Fruit fly (Drosophila melanogaster) whole organism, wandering third instar larva: ENCODE measurements around the gene CG1910.

Source experiments
- Abd-B ChIP-seq: fragments of >200 bp; optimal IDR thresholded peaks from 2 replicates; lab custom pipeline; 2017; ENCODE audit warnings: missing biosample characterization, missing genetic modification characterization
- CG32264 ChIP-seq: fragments of 200-800 bp; sonication (Bioruptor generic); optimal IDR thresholded peaks from 2 replicates; lab custom pipeline; 2016; ENCODE audit warnings: missing biosample characterization, missing genetic modification characterization
- CG9705 ChIP-seq: fragments of 200-800 bp; sonication (Bioruptor generic); optimal IDR thresholded peaks from 2 replicates; lab custom pipeline; 2018; ENCODE audit warnings: missing biosample characterization, mild to moderate bottlenecking, missing genetic modification characterization
- CrebA ChIP-seq: fragments of 200-800 bp; sonication (Bioruptor generic); optimal IDR thresholded peaks from 2 replicates; lab custom pipeline; 2016; ENCODE audit warnings: missing biosample characterization, mild to moderate bottlenecking, missing genetic modification characterization, borderline replicate concordance
- Dfd ChIP-seq: fragments of >200 bp; optimal IDR thresholded peaks from 2 replicates; lab custom pipeline; 2017; ENCODE audit warnings: missing biosample characterization, missing genetic modification characterization
- Dif ChIP-seq: fragments of 200-275, 200-300 bp; sonication (Bioruptor generic); optimal IDR thresholded peaks from 2 replicates; lab custom pipeline; 2018; ENCODE audit warnings: missing biosample characterization, missing genetic modification characterization; ENCODE audit not compliant: partially characterized antibody
- GATAd ChIP-seq: sonication (Bioruptor generic); optimal IDR thresholded peaks from 2 replicates; lab custom pipeline; 2016; ENCODE audit warnings: missing biosample characterization, missing genetic modification characterization
- HLH106 ChIP-seq: fragments of 200-800 bp; optimal IDR thresholded peaks from 3 replicates; lab custom pipeline; 2019; ENCODE audit warnings: missing biosample characterization, mild to moderate bottlenecking, missing genetic modification characterization, moderate library complexity
- Hnf4 ChIP-seq: fragments of 200-800 bp; sonication (Bioruptor generic); optimal IDR thresholded peaks from 2 replicates; lab custom pipeline; 2016; ENCODE audit warnings: missing biosample characterization, mild to moderate bottlenecking, missing genetic modification characterization
- Hr78 ChIP-seq: fragments of >200 bp; optimal IDR thresholded peaks from 2 replicates; lab custom pipeline; 2017; ENCODE audit warnings: missing biosample characterization, missing genetic modification characterization
- Hr83 ChIP-seq: fragments of 200-300 bp; sonication (Bioruptor generic); optimal IDR thresholded peaks from 2 replicates; lab custom pipeline; 2016; ENCODE audit warnings: missing biosample characterization, mild to moderate bottlenecking, missing genetic modification characterization, moderate library complexity; ENCODE audit not compliant: poor library complexity, severe bottlenecking
- Jra ChIP-seq: sonication (Bioruptor generic); optimal IDR thresholded peaks from 2 replicates; lab custom pipeline; 2016; ENCODE audit warnings: missing biosample characterization, missing genetic modification characterization
- Mio ChIP-seq: sonication (Bioruptor generic); optimal IDR thresholded peaks from 2 replicates; lab custom pipeline; 2016; ENCODE audit warnings: missing biosample characterization, missing genetic modification characterization
- Myc ChIP-seq: fragments of >200 bp; optimal IDR thresholded peaks from 2 replicates; lab custom pipeline; 2017
- N ChIP-seq: fragments of >200 bp; optimal IDR thresholded peaks from 2 replicates; lab custom pipeline; 2018; ENCODE audit warnings: missing biosample characterization, missing external identifiers, missing genetic modification characterization
- OdsH ChIP-seq: fragments of 200-800 bp; sonication (Bioruptor generic); optimal IDR thresholded peaks from 2 replicates; lab custom pipeline; 2016; ENCODE audit warnings: missing biosample characterization, mild to moderate bottlenecking, missing genetic modification characterization
- Rel ChIP-seq, 2 experiments: fragments of 200-800 bp; sonication (Bioruptor generic) in 1 of 2; optimal IDR thresholded peaks; 2 replicates in 1 of 2; 3 replicates in 1 of 2; lab custom pipeline; 2016 to 2019; ENCODE audit warnings: mild to moderate bottlenecking in 2 of 2, missing biosample characterization in 2 of 2, missing genetic modification characterization in 2 of 2, moderate library complexity in 1 of 2
- Sp1 ChIP-seq: fragments of 200-800 bp; sonication (Bioruptor generic); optimal IDR thresholded peaks from 3 replicates; lab custom pipeline; 2019; ENCODE audit warnings: missing biosample characterization, mild to moderate bottlenecking, missing genetic modification characterization, moderate library complexity
- Vsx2 ChIP-seq: fragments of 200-300, 225-300 bp; sonication (Bioruptor generic); optimal IDR thresholded peaks from 2 replicates; lab custom pipeline; 2018; ENCODE audit warnings: missing biosample characterization, missing genetic modification characterization; ENCODE audit not compliant: partially characterized antibody
- br ChIP-seq: fragments of 200-800 bp; sonication (Bioruptor generic); optimal IDR thresholded peaks from 2 replicates; lab custom pipeline; 2016; ENCODE audit warnings: missing biosample characterization, missing genetic modification characterization
- brk ChIP-seq: fragments of 200-800 bp; sonication (Bioruptor generic); optimal IDR thresholded peaks from 2 replicates; lab custom pipeline; 2016; ENCODE audit warnings: missing biosample characterization, mild to moderate bottlenecking, missing genetic modification characterization
- dl ChIP-seq, 2 experiments: fragments of 175-275, 200-275 bp in 1 of 2; fragments of 200-275 bp in 1 of 2; sonication (Bioruptor generic); optimal IDR thresholded peaks; lab custom pipeline; 2018; ENCODE audit warnings: mild to moderate bottlenecking in 2 of 2, missing biosample characterization in 2 of 2, missing genetic modification characterization in 2 of 2, moderate library complexity in 2 of 2; ENCODE audit not compliant: partially characterized antibody in 2 of 2, insufficient read depth in 1 of 2
- dmrt93B ChIP-seq: fragments of 200-800 bp; sonication (Bioruptor generic); optimal IDR thresholded peaks from 2 replicates; lab custom pipeline; 2018; ENCODE audit warnings: missing biosample characterization, mild to moderate bottlenecking, missing genetic modification characterization
- dsf ChIP-seq: sonication (Bioruptor generic); optimal IDR thresholded peaks from 2 replicates; lab custom pipeline; 2016; ENCODE audit warnings: missing biosample characterization, missing genetic modification characterization, borderline replicate concordance
- ey ChIP-seq: fragments of 200-800 bp; sonication (Bioruptor generic); optimal IDR thresholded peaks from 2 replicates; lab custom pipeline; 2016; ENCODE audit warnings: missing biosample characterization, missing genetic modification characterization
- foxo ChIP-seq, 2 experiments: fragments of 200-800 bp; sonication (Bioruptor generic); optimal IDR thresholded peaks; 2 replicates in 1 of 2; 3 replicates in 1 of 2; lab custom pipeline; 2016 to 2017; ENCODE audit warnings: missing biosample characterization in 2 of 2, missing genetic modification characterization in 2 of 2
- fru ChIP-seq: fragments of 200-800 bp; sonication (Bioruptor generic); optimal IDR thresholded peaks from 3 replicates; lab custom pipeline; 2016; ENCODE audit warnings: missing biosample characterization, mild to moderate bottlenecking, missing genetic modification characterization
- h ChIP-seq: fragments of 200-800 bp; sonication (Bioruptor generic); optimal IDR thresholded peaks from 3 replicates; lab custom pipeline; 2016; ENCODE audit warnings: missing biosample characterization, mild to moderate bottlenecking, missing genetic modification characterization
- jim ChIP-seq: fragments of 175-275, 200-325 bp; sonication (Bioruptor generic); optimal IDR thresholded peaks from 2 replicates; lab custom pipeline; 2016; ENCODE audit warnings: missing biosample characterization, mild to moderate bottlenecking, missing genetic modification characterization
- lola ChIP-seq: fragments of >200 bp; optimal IDR thresholded peaks from 2 replicates; lab custom pipeline; 2017; ENCODE audit warnings: missing biosample characterization, missing genetic modification characterization
- pan ChIP-seq: fragments of >200 bp; optimal IDR thresholded peaks from 2 replicates; lab custom pipeline; 2017
- psq ChIP-seq: fragments of 200-800 bp; sonication (Bioruptor generic); optimal IDR thresholded peaks from 3 replicates; lab custom pipeline; 2017; ENCODE audit warnings: missing biosample characterization, mild to moderate bottlenecking, missing genetic modification characterization, moderate library complexity
- rgr ChIP-seq: fragments of 200-800 bp; sonication (Bioruptor generic); optimal IDR thresholded peaks from 3 replicates; lab custom pipeline; 2016; ENCODE audit warnings: missing biosample characterization, mild to moderate bottlenecking, missing genetic modification characterization
- sage ChIP-seq: fragments of 200-800 bp; sonication (Bioruptor generic); optimal IDR thresholded peaks from 2 replicates; lab custom pipeline; 2016; ENCODE audit warnings: missing biosample characterization, mild to moderate bottlenecking, missing genetic modification characterization
- sv ChIP-seq: fragments of 200-800 bp; sonication (Bioruptor generic); optimal IDR thresholded peaks from 3 replicates; lab custom pipeline; 2016; ENCODE audit warnings: missing biosample characterization, missing genetic modification characterization
- tai ChIP-seq: sonication (Bioruptor generic); optimal IDR thresholded peaks from 2 replicates; lab custom pipeline; 2016; ENCODE audit warnings: missing biosample characterization, missing genetic modification characterization
- usp ChIP-seq: fragments of >200 bp; optimal IDR thresholded peaks from 2 replicates; lab custom pipeline; 2017; ENCODE audit warnings: missing biosample characterization, missing genetic modification characterization
- woc ChIP-seq: sonication (Bioruptor generic); optimal IDR thresholded peaks from 2 replicates; lab custom pipeline; 2016; ENCODE audit warnings: missing biosample characterization, mild to moderate bottlenecking, missing genetic modification characterization

The CG1910 gene

dm6 chr3R:31712585-31712984 lies 34.9 kb upstream of the CG1910 start:
- TF ChIP-seq dl (GFP tag; optimal IDR thresholded peaks at IDR 0.05; lab: Kevin White, UChicago; ENCODE audit: insufficient read depth in 1 of 2, partially characterized antibody in 2 of 2) (no peak), Rel (GFP tag; optimal IDR thresholded peaks at IDR 0.05; lab: Kevin White, UChicago) (no peak), Rel (tag; optimal IDR thresholded peaks at IDR 0.05; lab: Kevin White, UChicago) (peak; percentile 22)

DNA sequence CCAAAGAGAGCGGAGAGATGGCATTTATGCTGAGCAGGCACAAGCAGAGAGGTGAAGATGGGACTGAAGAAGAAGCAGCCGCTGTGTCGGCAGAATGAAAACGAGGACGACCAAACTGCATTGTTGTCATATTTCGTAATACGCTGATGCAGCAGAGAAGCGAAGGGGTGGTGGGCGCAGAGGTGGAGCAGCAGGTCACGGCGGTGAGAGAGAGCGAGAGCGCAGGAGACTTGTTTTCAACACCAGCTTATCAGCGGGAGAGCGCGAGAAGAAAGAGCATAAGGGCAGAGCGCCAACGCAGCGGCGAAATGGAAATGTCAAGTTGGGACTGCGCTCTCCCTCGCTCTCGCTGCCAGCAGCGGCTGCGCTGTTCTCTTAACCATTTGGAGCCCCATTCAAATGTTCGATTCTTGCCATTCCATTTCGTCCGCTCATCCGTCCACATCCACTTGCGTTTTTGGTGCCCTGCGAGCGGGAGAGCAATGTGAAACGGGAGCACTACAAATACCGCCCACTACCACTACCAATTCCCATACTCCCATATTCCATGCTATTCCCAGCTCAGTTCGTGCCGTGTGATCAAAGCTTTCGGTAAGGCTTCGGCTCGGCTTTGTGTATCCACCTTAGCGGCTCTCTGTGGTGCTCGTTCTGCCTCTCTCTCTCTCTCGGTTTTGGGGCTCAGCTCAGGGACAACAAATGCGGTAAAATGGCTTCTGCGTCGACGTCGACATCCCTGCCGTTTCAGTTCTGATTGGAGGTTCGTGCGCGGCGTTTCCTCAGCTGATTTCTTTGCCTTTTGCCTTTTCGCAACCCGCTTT lies 33.9 kb upstream of the CG1910 start, which contains the start of gene ttk:
TSS of gene ttk (plus strand) at position 562 of the 818 bp plus-strand sequence.
- TF ChIP-seq brk (GFP tag; lab: Kevin White, UChicago) (no peak), CG32264 (GFP tag; lab: Kevin White, UChicago) (no peak), dl (GFP tag; optimal IDR thresholded peaks at IDR 0.05; lab: Kevin White, UChicago; ENCODE audit: insufficient read depth in 1 of 2, partially characterized antibody in 2 of 2) (peak; percentile 89 to 96), psq (peak; percentile 58), HLH106 (tag; lab: Kevin White, UChicago) (peak; percentile 4), ey (no peak), lola (no peak), woc (GFP tag; lab: Kevin White, UChicago) (no peak), rgr (GFP tag; lab: Kevin White, UChicago) (peak; percentile 16), Mio (no peak), Jra (GFP tag; lab: Kevin White, UChicago) (peak; percentile 34), Vsx2 (GFP tag; lab: Kevin White, UChicago) (peak; percentile 83), Abd-B (GFP tag; lab: Kevin White, UChicago) (no peak), Dfd (GFP tag; lab: Kevin White, UChicago) (no peak), GATAd (GFP tag; lab: Kevin White, UChicago) (no peak), dmrt93B (no peak), OdsH (GFP tag; lab: Kevin White, UChicago) (no peak), fru (GFP tag; lab: Kevin White, UChicago) (peak; percentile 63), Hr78 (GFP tag; lab: Kevin White, UChicago) (no peak), Hr83 (GFP tag; lab: Kevin White, UChicago) (peak; percentile 25), br (GFP tag; lab: Kevin White, UChicago) (peak; percentile 11), sv (GFP tag; lab: Kevin White, UChicago) (no peak), usp (GFP tag; lab: Kevin White, UChicago) (no peak), h (peak; percentile 64), Rel (GFP tag; optimal IDR thresholded peaks at IDR 0.05; lab: Kevin White, UChicago) (peak; percentile 8), Rel (tag; optimal IDR thresholded peaks at IDR 0.05; lab: Kevin White, UChicago) (no peak), sage (GFP tag; lab: Kevin White, UChicago) (no peak), CrebA (GFP tag; lab: Kevin White, UChicago) (peak; percentile 65), Myc (lab: Kevin White, UChicago) (no peak), foxo (GFP tag; optimal IDR thresholded peaks at IDR 0.05; lab: Kevin White, UChicago) (peak in 1 of 2 experiments; percentile 46), pan (no peak), Sp1 (GFP tag; lab: Kevin White, UChicago) (peak; percentile 5), N (GFP tag; lab: Kevin White, UChicago) (no peak), jim (GFP tag; lab: Kevin White, UChicago) (no peak), Hnf4 (GFP tag; lab: Kevin White, UChicago) (no peak), dsf (GFP tag; lab: Kevin White, UChicago) (no peak), CG9705 (GFP tag; lab: Kevin White, UChicago) (no peak), tai (GFP tag; lab: Kevin White, UChicago) (no peak), Dif (GFP tag; lab: Kevin White, UChicago) (peak; percentile 92)
